Worm (Caenorhabditis elegans): ENCODE data around the gene C27A2.7.

DNA sequence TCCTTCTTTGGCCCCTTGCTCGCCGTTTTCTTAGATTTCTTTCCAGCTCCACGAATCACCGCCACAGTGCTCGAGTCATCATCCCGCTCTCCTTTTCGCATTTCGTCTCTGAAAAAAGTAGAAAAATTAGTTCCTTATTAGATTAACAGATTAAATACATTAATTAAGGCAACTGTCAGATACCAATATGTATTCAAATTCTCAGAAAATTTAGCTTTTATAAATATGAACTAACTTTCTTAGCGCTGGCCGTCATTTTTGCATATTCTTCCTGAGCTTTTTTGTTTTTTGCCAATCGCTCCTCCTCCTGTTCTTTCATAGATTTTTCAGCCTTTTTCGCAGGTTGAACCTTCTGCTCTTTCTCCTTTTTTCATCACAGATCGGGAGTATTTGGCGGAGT lies 28.5 kb upstream of the C27A2.7 start, which contains the start of gene C04G6.6:
- TF ChIP-seq B0310.2 (tag; optimal IDR thresholded peaks at IDR 0.05) (no peak), ama-1 (optimal IDR thresholded peaks at IDR 0.05) (no peak), tra-4 (tag; optimal IDR thresholded peaks at IDR 0.05) (no peak), hmbx-1 (tag; optimal IDR thresholded peaks at IDR 0.05) (no peak), hmg-4 (GFP tag; optimal IDR thresholded peaks at IDR 0.05) (no peak)
